Worm (Caenorhabditis elegans): ENCODE results near the gene plpp-1.1.

DNA sequence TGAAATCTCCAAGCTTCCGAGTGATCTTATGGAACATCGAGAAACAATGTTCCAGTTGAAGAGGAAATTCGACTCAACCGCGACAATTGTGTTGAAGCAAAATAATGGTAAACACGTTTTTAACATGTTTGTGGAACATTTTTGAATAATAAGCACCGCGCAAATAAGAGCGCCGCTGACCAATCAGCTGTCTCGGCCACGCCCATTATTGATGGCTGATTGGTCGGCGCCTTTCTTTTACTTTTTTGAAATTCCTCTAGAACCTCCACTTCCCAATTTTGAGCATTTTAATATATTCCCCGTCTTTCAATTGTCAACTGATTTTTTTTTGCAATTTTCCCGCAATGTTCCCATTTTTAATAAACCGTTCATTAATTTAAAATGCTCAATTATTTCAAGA is 19.7 kb downstream of the plpp-1.1 start:
- no peak for TF ChIP-seq nhr-90 (tag; optimal IDR thresholded peaks at IDR 0.05)
- TF ChIP-seq Y53F4B.3 (GFP tag; IDR thresholded peaks at IDR 0.05), result no peak
- TF ChIP-seq dpl-1 (GFP tag; optimal IDR thresholded peaks at IDR 0.05), result no peak
- TF ChIP-seq cebp-2 (GFP tag; IDR thresholded peaks at IDR 0.05), result no peak
- no peak for TF ChIP-seq lin-35 (GFP tag; optimal IDR thresholded peaks at IDR 0.05)
- no peak for TF ChIP-seq D2030.7 (GFP tag; IDR thresholded peaks at IDR 0.05)

All from whole organism, young adult.